Fruit fly (Drosophila melanogaster) whole organism, wandering third instar larva: ENCODE measurements around the gene roq.

Experiments used
- Abd-B ChIP-seq: fragments of >200 bp; optimal IDR thresholded peaks from 2 replicates; lab custom pipeline; 2017; ENCODE audit warnings: missing biosample characterization, missing genetic modification characterization
- CG32264 ChIP-seq: fragments of 200-800 bp; sonication (Bioruptor generic); optimal IDR thresholded peaks from 2 replicates; lab custom pipeline; 2016; ENCODE audit warnings: missing biosample characterization, missing genetic modification characterization
- CG9705 ChIP-seq: fragments of 200-800 bp; sonication (Bioruptor generic); optimal IDR thresholded peaks from 2 replicates; lab custom pipeline; 2018; ENCODE audit warnings: missing biosample characterization, mild to moderate bottlenecking, missing genetic modification characterization
- CrebA ChIP-seq: fragments of 200-800 bp; sonication (Bioruptor generic); optimal IDR thresholded peaks from 2 replicates; lab custom pipeline; 2016; ENCODE audit warnings: missing biosample characterization, mild to moderate bottlenecking, missing genetic modification characterization, borderline replicate concordance
- Dfd ChIP-seq: fragments of >200 bp; optimal IDR thresholded peaks from 2 replicates; lab custom pipeline; 2017; ENCODE audit warnings: missing biosample characterization, missing genetic modification characterization
- Dif ChIP-seq: fragments of 200-275, 200-300 bp; sonication (Bioruptor generic); optimal IDR thresholded peaks from 2 replicates; lab custom pipeline; 2018; ENCODE audit warnings: missing biosample characterization, missing genetic modification characterization; ENCODE audit not compliant: partially characterized antibody
- GATAd ChIP-seq: sonication (Bioruptor generic); optimal IDR thresholded peaks from 2 replicates; lab custom pipeline; 2016; ENCODE audit warnings: missing biosample characterization, missing genetic modification characterization
- HLH106 ChIP-seq: fragments of 200-800 bp; optimal IDR thresholded peaks from 3 replicates; lab custom pipeline; 2019; ENCODE audit warnings: missing biosample characterization, mild to moderate bottlenecking, missing genetic modification characterization, moderate library complexity
- Hnf4 ChIP-seq: fragments of 200-800 bp; sonication (Bioruptor generic); optimal IDR thresholded peaks from 2 replicates; lab custom pipeline; 2016; ENCODE audit warnings: missing biosample characterization, mild to moderate bottlenecking, missing genetic modification characterization
- Hr78 ChIP-seq: fragments of >200 bp; optimal IDR thresholded peaks from 2 replicates; lab custom pipeline; 2017; ENCODE audit warnings: missing biosample characterization, missing genetic modification characterization
- Hr83 ChIP-seq: fragments of 200-300 bp; sonication (Bioruptor generic); optimal IDR thresholded peaks from 2 replicates; lab custom pipeline; 2016; ENCODE audit warnings: missing biosample characterization, mild to moderate bottlenecking, missing genetic modification characterization, moderate library complexity; ENCODE audit not compliant: poor library complexity, severe bottlenecking
- Jra ChIP-seq: sonication (Bioruptor generic); optimal IDR thresholded peaks from 2 replicates; lab custom pipeline; 2016; ENCODE audit warnings: missing biosample characterization, missing genetic modification characterization
- Mio ChIP-seq: sonication (Bioruptor generic); optimal IDR thresholded peaks from 2 replicates; lab custom pipeline; 2016; ENCODE audit warnings: missing biosample characterization, missing genetic modification characterization
- Myc ChIP-seq: fragments of >200 bp; optimal IDR thresholded peaks from 2 replicates; lab custom pipeline; 2017
- N ChIP-seq: fragments of >200 bp; optimal IDR thresholded peaks from 2 replicates; lab custom pipeline; 2018; ENCODE audit warnings: missing biosample characterization, missing external identifiers, missing genetic modification characterization
- OdsH ChIP-seq: fragments of 200-800 bp; sonication (Bioruptor generic); optimal IDR thresholded peaks from 2 replicates; lab custom pipeline; 2016; ENCODE audit warnings: missing biosample characterization, mild to moderate bottlenecking, missing genetic modification characterization
- Rel ChIP-seq, 2 experiments: fragments of 200-800 bp; sonication (Bioruptor generic) in 1 of 2; optimal IDR thresholded peaks; 2 replicates in 1 of 2; 3 replicates in 1 of 2; lab custom pipeline; 2016 to 2019; ENCODE audit warnings: mild to moderate bottlenecking in 2 of 2, missing biosample characterization in 2 of 2, missing genetic modification characterization in 2 of 2, moderate library complexity in 1 of 2
- Sp1 ChIP-seq: fragments of 200-800 bp; sonication (Bioruptor generic); optimal IDR thresholded peaks from 3 replicates; lab custom pipeline; 2019; ENCODE audit warnings: missing biosample characterization, mild to moderate bottlenecking, missing genetic modification characterization, moderate library complexity
- Vsx2 ChIP-seq: fragments of 200-300, 225-300 bp; sonication (Bioruptor generic); optimal IDR thresholded peaks from 2 replicates; lab custom pipeline; 2018; ENCODE audit warnings: missing biosample characterization, missing genetic modification characterization; ENCODE audit not compliant: partially characterized antibody
- br ChIP-seq: fragments of 200-800 bp; sonication (Bioruptor generic); optimal IDR thresholded peaks from 2 replicates; lab custom pipeline; 2016; ENCODE audit warnings: missing biosample characterization, missing genetic modification characterization
- brk ChIP-seq: fragments of 200-800 bp; sonication (Bioruptor generic); optimal IDR thresholded peaks from 2 replicates; lab custom pipeline; 2016; ENCODE audit warnings: missing biosample characterization, mild to moderate bottlenecking, missing genetic modification characterization
- dl ChIP-seq, 2 experiments: fragments of 175-275, 200-275 bp in 1 of 2; fragments of 200-275 bp in 1 of 2; sonication (Bioruptor generic); optimal IDR thresholded peaks; lab custom pipeline; 2018; ENCODE audit warnings: mild to moderate bottlenecking in 2 of 2, missing biosample characterization in 2 of 2, missing genetic modification characterization in 2 of 2, moderate library complexity in 2 of 2; ENCODE audit not compliant: partially characterized antibody in 2 of 2, insufficient read depth in 1 of 2
- dmrt93B ChIP-seq: fragments of 200-800 bp; sonication (Bioruptor generic); optimal IDR thresholded peaks from 2 replicates; lab custom pipeline; 2018; ENCODE audit warnings: missing biosample characterization, mild to moderate bottlenecking, missing genetic modification characterization
- dsf ChIP-seq: sonication (Bioruptor generic); optimal IDR thresholded peaks from 2 replicates; lab custom pipeline; 2016; ENCODE audit warnings: missing biosample characterization, missing genetic modification characterization, borderline replicate concordance
- ey ChIP-seq: fragments of 200-800 bp; sonication (Bioruptor generic); optimal IDR thresholded peaks from 2 replicates; lab custom pipeline; 2016; ENCODE audit warnings: missing biosample characterization, missing genetic modification characterization
- foxo ChIP-seq, 2 experiments: fragments of 200-800 bp; sonication (Bioruptor generic); optimal IDR thresholded peaks; 2 replicates in 1 of 2; 3 replicates in 1 of 2; lab custom pipeline; 2016 to 2017; ENCODE audit warnings: missing biosample characterization in 2 of 2, missing genetic modification characterization in 2 of 2
- fru ChIP-seq: fragments of 200-800 bp; sonication (Bioruptor generic); optimal IDR thresholded peaks from 3 replicates; lab custom pipeline; 2016; ENCODE audit warnings: missing biosample characterization, mild to moderate bottlenecking, missing genetic modification characterization
- h ChIP-seq: fragments of 200-800 bp; sonication (Bioruptor generic); optimal IDR thresholded peaks from 3 replicates; lab custom pipeline; 2016; ENCODE audit warnings: missing biosample characterization, mild to moderate bottlenecking, missing genetic modification characterization
- jim ChIP-seq: fragments of 175-275, 200-325 bp; sonication (Bioruptor generic); optimal IDR thresholded peaks from 2 replicates; lab custom pipeline; 2016; ENCODE audit warnings: missing biosample characterization, mild to moderate bottlenecking, missing genetic modification characterization
- lola ChIP-seq: fragments of >200 bp; optimal IDR thresholded peaks from 2 replicates; lab custom pipeline; 2017; ENCODE audit warnings: missing biosample characterization, missing genetic modification characterization
- pan ChIP-seq: fragments of >200 bp; optimal IDR thresholded peaks from 2 replicates; lab custom pipeline; 2017
- psq ChIP-seq: fragments of 200-800 bp; sonication (Bioruptor generic); optimal IDR thresholded peaks from 3 replicates; lab custom pipeline; 2017; ENCODE audit warnings: missing biosample characterization, mild to moderate bottlenecking, missing genetic modification characterization, moderate library complexity
- rgr ChIP-seq: fragments of 200-800 bp; sonication (Bioruptor generic); optimal IDR thresholded peaks from 3 replicates; lab custom pipeline; 2016; ENCODE audit warnings: missing biosample characterization, mild to moderate bottlenecking, missing genetic modification characterization
- sage ChIP-seq: fragments of 200-800 bp; sonication (Bioruptor generic); optimal IDR thresholded peaks from 2 replicates; lab custom pipeline; 2016; ENCODE audit warnings: missing biosample characterization, mild to moderate bottlenecking, missing genetic modification characterization
- sv ChIP-seq: fragments of 200-800 bp; sonication (Bioruptor generic); optimal IDR thresholded peaks from 3 replicates; lab custom pipeline; 2016; ENCODE audit warnings: missing biosample characterization, missing genetic modification characterization
- tai ChIP-seq: sonication (Bioruptor generic); optimal IDR thresholded peaks from 2 replicates; lab custom pipeline; 2016; ENCODE audit warnings: missing biosample characterization, missing genetic modification characterization
- usp ChIP-seq: fragments of >200 bp; optimal IDR thresholded peaks from 2 replicates; lab custom pipeline; 2017; ENCODE audit warnings: missing biosample characterization, missing genetic modification characterization
- woc ChIP-seq: sonication (Bioruptor generic); optimal IDR thresholded peaks from 2 replicates; lab custom pipeline; 2016; ENCODE audit warnings: missing biosample characterization, mild to moderate bottlenecking, missing genetic modification characterization

roq gene

dm6 chr3L:16412394-16412950 lies 34.1 kb upstream of the roq start, which contains the start of gene Serinc (continued):
- TF ChIP-seq HLH106 (tag; lab: Kevin White, UChicago) = no peak
- no peak for TF ChIP-seq br (GFP tag; lab: Kevin White, UChicago)
- TF ChIP-seq Rel (GFP tag; optimal IDR thresholded peaks at IDR 0.05; lab: Kevin White, UChicago) = no peak
- TF ChIP-seq Rel (tag; optimal IDR thresholded peaks at IDR 0.05; lab: Kevin White, UChicago) = peak; percentile 10
- TF ChIP-seq Abd-B (GFP tag; lab: Kevin White, UChicago) = no peak
- TF ChIP-seq Mio (GFP tag; lab: Kevin White, UChicago) = no peak
- TF ChIP-seq dl (GFP tag; optimal IDR thresholded peaks at IDR 0.05; lab: Kevin White, UChicago; ENCODE audit: insufficient read depth in 1 of 2, partially characterized antibody in 2 of 2) = no peak

- TF ChIP-seq Dfd (GFP tag; lab: Kevin White, UChicago) (no peak), dmrt93B (no peak), woc (GFP tag; lab: Kevin White, UChicago) (no peak), Mio (GFP tag; lab: Kevin White, UChicago) (no peak), psq (GFP tag; lab: Kevin White, UChicago) (peak; percentile 31), pan (lab: Kevin White, UChicago) (no peak), Hr83 (GFP tag; lab: Kevin White, UChicago) (peak; percentile 79), usp (no peak), Hr78 (no peak), dsf (GFP tag; lab: Kevin White, UChicago) (no peak), OdsH (peak; percentile 44), Sp1 (GFP tag; lab: Kevin White, UChicago) (peak; percentile 73), Vsx2 (GFP tag; lab: Kevin White, UChicago) (peak; percentile 84), fru (peak; percentile 4), br (GFP tag; lab: Kevin White, UChicago) (peak; percentile 54), N (GFP tag; lab: Kevin White, UChicago) (no peak), sv (GFP tag; lab: Kevin White, UChicago) (no peak), rgr (GFP tag; lab: Kevin White, UChicago) (peak; percentile 93), lola (GFP tag; lab: Kevin White, UChicago) (no peak), Myc (lab: Kevin White, UChicago) (no peak), CG32264 (no peak), dl (GFP tag; optimal IDR thresholded peaks at IDR 0.05; lab: Kevin White, UChicago; ENCODE audit: insufficient read depth in 1 of 2, partially characterized antibody in 2 of 2) (peak; percentile 7 to 25), h (peak; percentile 31), brk (GFP tag; lab: Kevin White, UChicago) (no peak), GATAd (GFP tag; lab: Kevin White, UChicago) (no peak), jim (GFP tag; lab: Kevin White, UChicago) (no peak), sage (GFP tag; lab: Kevin White, UChicago) (peak; percentile 37), Jra (GFP tag; lab: Kevin White, UChicago) (no peak), Dif (GFP tag; lab: Kevin White, UChicago) (peak; percentile 81), Abd-B (GFP tag; lab: Kevin White, UChicago) (no peak), foxo (GFP tag; optimal IDR thresholded peaks at IDR 0.05; lab: Kevin White, UChicago) (peak in 1 of 2 experiments; percentile 19), ey (GFP tag; lab: Kevin White, UChicago) (peak; percentile 7), CG9705 (GFP tag; lab: Kevin White, UChicago) (peak; percentile 39), Rel (GFP tag; optimal IDR thresholded peaks at IDR 0.05; lab: Kevin White, UChicago) (peak; percentile 22), Rel (tag; optimal IDR thresholded peaks at IDR 0.05; lab: Kevin White, UChicago) (peak; percentile 54), CrebA (GFP tag; lab: Kevin White, UChicago) (no peak), HLH106 (tag; lab: Kevin White, UChicago) (no peak), Hnf4 (GFP tag; lab: Kevin White, UChicago) (no peak), tai (no peak)
Measured at dm6 chr3L:16411566-16411965, 33.2 kb upstream of the roq start, which contains the start of gene fax. Gene fax, minus strand, starts transcription at chr3L:16411828.
